Worm (Caenorhabditis elegans): ENCODE data around the gene fbxb-30.

DNA sequence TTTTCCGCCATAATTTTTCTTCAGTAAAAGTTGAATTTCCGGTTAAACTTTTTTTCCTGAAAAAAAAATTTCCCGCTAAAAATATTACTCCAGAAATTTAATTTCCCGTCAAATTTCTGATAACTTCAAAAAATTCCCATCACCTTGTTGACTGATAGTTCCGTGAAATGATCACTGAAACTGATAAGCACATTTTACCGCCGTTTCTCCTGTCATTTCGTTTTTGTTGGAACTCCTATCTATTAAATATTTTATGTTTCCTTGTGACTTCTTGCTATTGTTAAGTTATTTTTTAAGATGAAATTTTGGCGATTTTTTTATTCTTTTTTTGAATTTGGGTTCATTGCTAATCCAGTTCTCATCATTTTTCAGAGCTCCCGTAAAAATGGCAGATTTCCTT lies 27.4 kb upstream of the fbxb-30 start, which contains the start of gene math-34:
- TF ChIP-seq flt-1 (GFP tag; IDR thresholded peaks at IDR 0.05) (no peak), B0310.2 (tag; optimal IDR thresholded peaks at IDR 0.05) (no peak)
